Worm (Caenorhabditis elegans): ENCODE results near the gene F39G3.4.

Gene F39G3.4

ce11 chrV:4693282-4693588 is 31.3 kb upstream of the F39G3.4 start:
- TF ChIP-seq nfya-1 (tag; optimal IDR thresholded peaks at IDR 0.05; ENCODE audit: insufficient read depth) (peak; percentile 39), elt-3 (tag; optimal IDR thresholded peaks at IDR 0.05) (no peak), ceh-16 (tag; optimal IDR thresholded peaks at IDR 0.05) (no peak), nhr-11 (tag; optimal IDR thresholded peaks at IDR 0.05) (peak; percentile 32), lin-39 (tag; optimal IDR thresholded peaks at IDR 0.05) (peak; percentile 7), nhr-12 (tag; optimal IDR thresholded peaks at IDR 0.05) (no peak), egl-5 (tag; optimal IDR thresholded peaks at IDR 0.05) (peak; percentile 7)

DNA sequence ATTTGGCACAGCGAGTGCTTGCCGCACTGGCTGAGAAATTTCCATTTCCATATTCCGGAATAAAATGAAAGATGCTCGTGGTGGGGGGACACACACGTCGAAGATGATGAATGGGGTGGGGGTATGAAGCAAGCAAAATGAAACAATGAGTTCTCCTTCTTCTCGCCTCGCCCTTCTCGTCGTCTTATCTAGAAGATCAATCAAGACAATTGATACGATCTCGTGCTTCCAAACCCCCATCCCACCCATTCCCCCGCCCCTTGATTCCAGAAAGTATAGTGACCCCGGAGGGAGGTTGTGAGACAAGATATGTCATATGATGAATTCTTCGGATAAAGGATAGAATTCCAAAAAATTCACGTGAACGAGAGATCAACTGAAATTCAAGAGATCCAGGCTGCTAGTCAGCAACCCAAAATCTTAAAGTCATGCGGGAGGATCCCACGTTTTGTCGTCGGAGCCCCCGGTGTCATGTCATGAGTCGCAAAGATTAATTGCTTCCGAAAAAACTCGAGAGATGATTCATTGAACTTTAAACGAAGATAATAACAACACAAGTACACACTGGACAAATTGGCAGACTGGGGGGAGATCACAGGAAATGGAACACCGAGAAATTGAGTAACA is 30.0 kb upstream of the F39G3.4 start:
- TF ChIP-seq nhr-11 (tag; optimal IDR thresholded peaks at IDR 0.05) (peak; percentile 68), elt-1 (tag; optimal IDR thresholded peaks at IDR 0.05) (peak; percentile 80), lin-39 (tag; optimal IDR thresholded peaks at IDR 0.05) (peak; percentile 41), mdl-1 (tag; optimal IDR thresholded peaks at IDR 0.05) (no peak), fos-1 (tag; optimal IDR thresholded peaks at IDR 0.05) (no peak), ztf-11 (tag; optimal IDR thresholded peaks at IDR 0.05) (no peak), skn-1 (tag; optimal IDR thresholded peaks at IDR 0.05) (no peak), elt-3 (tag; optimal IDR thresholded peaks at IDR 0.05) (no peak), egl-5 (tag; optimal IDR thresholded peaks at IDR 0.05) (no peak)

ce11 chrV:4698675-4699074 is 25.9 kb upstream of the F39G3.4 start:
- TF ChIP-seq ceh-16 (tag; optimal IDR thresholded peaks at IDR 0.05), result no peak
- TF ChIP-seq nhr-43 (tag; optimal IDR thresholded peaks at IDR 0.05; ENCODE audit: poor library complexity, severe bottlenecking), result no peak
- TF ChIP-seq nhr-12 (tag; optimal IDR thresholded peaks at IDR 0.05), result no peak
- no peak for TF ChIP-seq skn-1 (tag; optimal IDR thresholded peaks at IDR 0.05)
- TF ChIP-seq ztf-4 (tag; optimal IDR thresholded peaks at IDR 0.05), result no peak
- TF ChIP-seq nhr-11 (tag; optimal IDR thresholded peaks at IDR 0.05), result no peak
- TF ChIP-seq pqm-1 (tag; optimal IDR thresholded peaks at IDR 0.05), result no peak
- TF ChIP-seq aly-2 (tag; optimal IDR thresholded peaks at IDR 0.05), result no peak
- no peak for TF ChIP-seq ceh-82 (tag; optimal IDR thresholded peaks at IDR 0.05)
- no peak for TF ChIP-seq sea-2 (GFP tag; optimal IDR thresholded peaks at IDR 0.05)
- TF ChIP-seq ZK546.5 (tag; optimal IDR thresholded peaks at IDR 0.05), result no peak
- no peak for TF ChIP-seq ceh-9 (tag; optimal IDR thresholded peaks at IDR 0.05)
- no peak for TF ChIP-seq hmg-11 (tag; optimal IDR thresholded peaks at IDR 0.05)
- TF ChIP-seq nhr-67 (tag; optimal IDR thresholded peaks at IDR 0.05), result no peak
- no peak for TF ChIP-seq eor-1 (tag; optimal IDR thresholded peaks at IDR 0.05)

DNA sequence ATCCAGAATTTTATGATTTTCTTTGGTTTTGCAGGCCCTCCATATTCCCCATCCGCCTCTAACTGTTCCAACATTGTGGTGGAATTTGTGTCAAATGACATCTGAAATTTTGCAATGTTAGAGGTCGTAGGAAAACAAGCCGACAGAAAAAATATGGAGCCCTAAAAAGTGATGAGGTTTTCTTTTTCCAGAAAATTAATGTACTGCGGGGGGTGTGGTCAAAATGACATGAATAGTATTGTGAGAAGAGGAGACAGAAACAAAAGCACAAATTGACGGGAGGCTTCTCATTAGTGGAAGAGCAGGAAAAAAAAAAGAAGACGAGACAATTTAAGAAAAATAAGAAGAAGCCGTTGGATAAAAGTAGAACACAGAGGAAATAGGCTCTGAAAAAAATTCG is 24.4 kb upstream of the F39G3.4 start, which contains the start of gene ZC266.1:
Gene ZC266.1 (minus strand): TSS at position 101 of the 400 bp plus-strand sequence.
- no peak for TF ChIP-seq lin-15B (tag; optimal IDR thresholded peaks at IDR 0.05)
- TF ChIP-seq hmg-11 (tag; optimal IDR thresholded peaks at IDR 0.05), result no peak
- no peak for TF ChIP-seq nhr-28 (tag; optimal IDR thresholded peaks at IDR 0.05)
- TF ChIP-seq egl-27 (tag; optimal IDR thresholded peaks at IDR 0.05), result no peak
- no peak for TF ChIP-seq ztf-11 (tag; optimal IDR thresholded peaks at IDR 0.05)
- TF ChIP-seq nfya-1 (tag; optimal IDR thresholded peaks at IDR 0.05; ENCODE audit: insufficient read depth), result no peak
- TF ChIP-seq elt-3 (tag; optimal IDR thresholded peaks at IDR 0.05), result no peak
- TF ChIP-seq egl-5 (tag; optimal IDR thresholded peaks at IDR 0.05), result no peak
- TF ChIP-seq elt-1 (tag; optimal IDR thresholded peaks at IDR 0.05), result no peak
- no peak for TF ChIP-seq ceh-9 (tag; optimal IDR thresholded peaks at IDR 0.05)
- TF ChIP-seq pqm-1 (tag; optimal IDR thresholded peaks at IDR 0.05), result no peak
- TF ChIP-seq snpc-4 (tag; optimal IDR thresholded peaks at IDR 0.05), result no peak
- no peak for TF ChIP-seq jun-1 (tag; optimal IDR thresholded peaks at IDR 0.05)
- no peak for TF ChIP-seq nhr-25 (tag; optimal IDR thresholded peaks at IDR 0.05)
- no peak for TF ChIP-seq ztf-4 (tag; optimal IDR thresholded peaks at IDR 0.05)
- TF ChIP-seq nhr-12 (tag; optimal IDR thresholded peaks at IDR 0.05), result no peak
- no peak for TF ChIP-seq ceh-82 (tag; optimal IDR thresholded peaks at IDR 0.05)
- no peak for TF ChIP-seq lsy-12 (tag; optimal IDR thresholded peaks at IDR 0.05)

ce11 chrV:4707646-4708045 is 16.9 kb upstream of the F39G3.4 start:
- TF ChIP-seq elt-2 (tag; optimal IDR thresholded peaks at IDR 0.05) (no peak), nhr-23 (tag; optimal IDR thresholded peaks at IDR 0.05) (no peak), nhr-12 (tag; optimal IDR thresholded peaks at IDR 0.05) (no peak), R02D3.7 (tag; optimal IDR thresholded peaks at IDR 0.05) (no peak)
